Worm (Caenorhabditis elegans) whole organism, mixed stage, embryonic: ENCODE data around the gene gcy-34.

Experiments used
- M03D4.4 ChIP-seq: sonication (generic microtip); optimal IDR thresholded peaks from 2 replicates; lab custom pipeline; 2017; ENCODE audit warnings: mild to moderate bottlenecking, missing genetic modification characterization, missing compliant biosample characterization
- cnd-1 ChIP-seq: fragments of 200-800 bp; sonication (Bioruptor generic); optimal IDR thresholded peaks from 2 replicates; lab custom pipeline; 2018; ENCODE audit warnings: mild to moderate bottlenecking, missing genetic modification characterization, missing compliant biosample characterization
- elt-1 ChIP-seq: sonication (generic microtip); optimal IDR thresholded peaks from 2 replicates; lab custom pipeline; 2017; ENCODE audit warnings: missing genetic modification characterization, mild to moderate bottlenecking, missing compliant biosample characterization, antibody characterized with exemption, moderate library complexity, borderline replicate concordance; ENCODE audit not compliant: insufficient read depth
- hlh-1 ChIP-seq: fragments of 150-350 bp; optimal IDR thresholded peaks from 2 replicates; lab custom pipeline; 2014; ENCODE audit warnings: missing biosample characterization, missing genetic modification reagents, missing genetic modification characterization
- mep-1 ChIP-seq: fragments of 150-350 bp; optimal IDR thresholded peaks from 2 replicates; lab custom pipeline; 2017; ENCODE audit warnings: missing biosample characterization, missing genetic modification reagents, missing genetic modification characterization, inconsistent platforms
- nhr-12 ChIP-seq: fragments of 150-350 bp; optimal IDR thresholded peaks from 2 replicates; lab custom pipeline; 2014; ENCODE audit warnings: missing biosample characterization, missing genetic modification characterization
- nhr-237 ChIP-seq: fragments of 150-350 bp; optimal IDR thresholded peaks from 2 replicates; lab custom pipeline; 2014; ENCODE audit warnings: missing biosample characterization, missing genetic modification characterization
- nhr-28 ChIP-seq: fragments of 150-350 bp; optimal IDR thresholded peaks from 2 replicates; lab custom pipeline; 2014; ENCODE audit warnings: missing biosample characterization, missing genetic modification characterization
- unc-62 ChIP-seq: fragments of 150-350 bp; optimal IDR thresholded peaks from 2 replicates; lab custom pipeline; 2014; ENCODE audit warnings: missing biosample characterization, missing genetic modification reagents, missing genetic modification characterization
- zip-8 ChIP-seq: fragments of 150-350 bp; optimal IDR thresholded peaks from 2 replicates; lab custom pipeline; 2014; ENCODE audit warnings: missing biosample characterization, missing genetic modification characterization

gcy-34 gene

DNA sequence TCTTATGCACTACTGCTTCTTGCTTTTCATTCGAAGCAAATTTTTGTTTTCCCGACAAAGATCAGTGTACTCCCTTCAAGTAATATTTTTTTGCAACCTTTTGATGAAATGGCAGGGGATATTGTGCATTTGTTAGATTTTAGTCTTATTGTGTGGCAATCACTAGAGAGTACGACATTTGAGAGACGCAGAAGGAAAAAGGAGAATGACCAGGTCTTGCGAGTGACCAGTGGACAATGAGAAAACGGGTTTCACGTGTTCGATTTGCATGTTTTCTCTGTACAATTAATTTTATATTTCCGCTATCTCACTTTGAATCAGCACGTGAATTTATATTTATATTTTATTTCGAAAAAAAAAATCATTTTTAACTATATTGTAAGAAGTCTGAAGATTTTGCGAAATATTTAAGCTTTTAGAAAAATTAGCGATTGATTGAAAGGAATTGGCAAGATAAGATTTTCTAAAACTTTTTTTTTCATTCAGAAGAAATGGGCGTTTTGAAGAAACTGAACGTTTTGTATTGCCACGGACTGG is 49.7 kb downstream of the gcy-34 start, which contains the start of gene C50B6.9:
TSS of gene C50B6.9 (plus strand) at position 487 of the 537 bp plus-strand sequence.
- TF ChIP-seq elt-1 (tag; lab: Kevin White, UChicago): peak; percentile 9
- TF ChIP-seq unc-62 (GFP tag; lab: Kevin White, UChicago): no peak

DNA sequence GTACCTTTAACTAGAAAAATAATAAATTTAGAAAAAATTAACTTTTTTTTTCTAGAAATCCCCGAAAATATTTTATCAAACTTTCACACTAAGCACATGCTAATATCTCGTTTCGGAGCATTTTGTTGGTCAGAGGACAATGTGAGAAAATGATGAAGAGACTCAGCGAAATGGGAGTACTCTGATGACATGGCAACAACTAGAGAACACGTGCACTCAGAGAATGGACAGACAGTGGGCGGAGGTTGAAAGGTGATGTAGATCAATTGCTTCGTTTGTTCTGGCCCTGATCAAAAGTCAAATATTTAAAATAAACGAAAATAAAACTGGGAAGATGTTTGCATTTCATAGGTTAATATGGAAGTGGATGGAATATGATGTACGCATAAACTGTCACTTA is 51.3 kb downstream of the gcy-34 start:
- TF ChIP-seq mep-1 (tag; lab: Kevin White, UChicago) (no peak), hlh-1 (tag; lab: Kevin White, UChicago) (no peak), unc-62 (GFP tag; lab: Kevin White, UChicago) (no peak), cnd-1 (tag; lab: Kevin White, UChicago) (no peak), nhr-12 (tag; lab: Kevin White, UChicago) (no peak), nhr-28 (tag; lab: Kevin White, UChicago) (no peak), nhr-237 (tag; lab: Kevin White, UChicago) (no peak), zip-8 (no peak)

DNA sequence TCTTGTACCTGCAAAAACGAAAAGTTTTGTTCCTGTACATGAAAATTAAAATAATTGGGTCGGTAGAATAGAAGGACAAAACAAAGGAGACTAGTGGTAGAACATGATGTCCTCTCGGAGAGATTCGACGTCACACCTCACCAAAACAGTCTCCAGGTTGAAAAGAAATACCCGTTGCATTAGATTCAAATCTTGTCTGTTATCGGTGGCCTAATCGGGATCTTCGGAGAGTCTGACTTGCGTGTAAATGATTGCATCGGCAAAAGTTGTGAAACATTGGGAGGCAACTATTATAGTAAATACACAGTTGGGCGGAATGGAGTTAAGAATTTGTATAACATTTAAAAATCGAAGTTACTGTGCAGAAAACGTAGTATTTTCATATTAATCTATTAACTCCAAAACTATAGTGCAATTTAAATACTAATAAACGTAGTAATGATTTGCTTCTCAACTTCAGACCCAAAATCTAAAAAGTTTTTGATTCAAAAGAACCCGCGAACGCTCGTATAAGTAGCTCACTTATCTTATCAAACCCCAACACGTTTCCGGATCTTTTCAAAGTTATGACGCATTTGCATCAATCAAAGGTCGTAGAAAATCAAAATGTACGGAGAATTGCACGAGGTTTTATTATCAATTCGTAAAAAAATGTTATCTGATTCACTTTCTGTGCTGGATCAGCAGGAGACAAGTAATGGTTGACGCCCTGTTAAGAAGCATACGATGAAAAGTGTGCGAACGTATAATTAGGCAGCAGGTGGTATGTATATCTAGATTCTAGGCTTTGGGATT is 52.1 kb downstream of the gcy-34 start, which contains the start of gene nhr-168:
TSS of gene nhr-168 (minus strand) at position 486 of the 795 bp plus-strand sequence.
- no peak for TF ChIP-seq unc-62 (GFP tag; lab: Kevin White, UChicago)
- no peak for TF ChIP-seq M03D4.4 (tag; lab: Kevin White, UChicago)
- peak; percentile 94 for TF ChIP-seq elt-1 (tag; lab: Kevin White, UChicago)
- TF ChIP-seq, all 35 proteins: peak for 1
